Worm (Caenorhabditis elegans) whole organism, L4/young adult: Measurements from ENCODE around the gene irld-63.

ENCODE experiments used
- dao-5 ChIP-seq: sonication (generic microtip); optimal IDR thresholded peaks from 2 replicates; lab custom pipeline; 2016; ENCODE audit warnings: missing genotype, missing genetic modification characterization, moderate library complexity, missing compliant biosample characterization
- him-1 ChIP-seq: sonication (generic microtip); optimal IDR thresholded peaks from 2 replicates; lab custom pipeline; 2016; ENCODE audit warnings: missing genotype, missing genetic modification reagents, missing genetic modification characterization, missing compliant biosample characterization

DNA sequence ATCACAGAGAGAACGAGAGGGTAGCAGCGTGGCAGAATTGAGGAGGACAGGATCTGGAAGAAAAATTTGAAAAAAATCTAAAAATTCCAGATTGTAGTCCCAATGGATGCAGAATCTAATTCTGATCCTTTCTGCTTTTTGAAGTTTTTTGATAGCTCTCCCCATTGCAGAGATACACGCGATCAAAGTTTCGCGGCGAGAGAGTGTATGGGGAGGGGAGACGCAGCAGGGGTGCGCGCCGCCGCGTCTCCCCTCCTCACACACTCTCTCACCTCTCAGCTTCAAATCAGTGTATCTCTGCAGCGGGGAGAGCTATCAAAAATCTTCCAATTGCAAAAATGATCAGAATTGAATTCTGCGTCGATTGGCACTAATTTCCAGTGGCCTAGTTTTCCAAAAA is 49.4 kb upstream of the irld-63 start:
- TF ChIP-seq him-1 (tag; lab: Kevin White, UChicago) = no peak
- TF ChIP-seq dao-5 (tag; lab: Kevin White, UChicago) = no peak
